Fruit fly (Drosophila melanogaster) whole organism, embryonic: ENCODE data around the gene Acp63F.

ENCODE experiments used
- Adf1 ChIP-seq: fragments of 200-800 bp; sonication (Bioruptor generic); IDR thresholded peaks from 2 replicates; pipeline ENCODE4 v1.3.6; 2022; ENCODE audit warnings: missing biosample characterization, missing genetic modification characterization
- Antp ChIP-seq: fragments of 200-800 bp; sonication (Bioruptor generic); optimal IDR thresholded peaks from 3 replicates; lab custom pipeline; 2016; ENCODE audit warnings: missing biosample characterization, missing genetic modification characterization
- Asciz ChIP-seq: fragments of 200-800 bp; sonication (Bioruptor generic); optimal IDR thresholded peaks from 2 replicates; lab custom pipeline; 2017; ENCODE audit warnings: missing biosample characterization, mild to moderate bottlenecking, missing genetic modification characterization, missing genetic modification reagents
- BEAF-32 ChIP-seq: fragments of 200-800 bp; sonication (Bioruptor generic); optimal IDR thresholded peaks from 3 replicates; lab custom pipeline; 2017; ENCODE audit warnings: missing biosample characterization, missing genetic modification characterization, mild to moderate bottlenecking, moderate library complexity, missing genetic modification reagents
- CG12104 ChIP-seq: fragments of 200-800 bp; sonication (Bioruptor generic); optimal IDR thresholded peaks from 3 replicates; lab custom pipeline; 2016; ENCODE audit warnings: missing biosample characterization, missing genetic modification characterization
- CG12744 ChIP-seq: fragments of 200-800 bp; sonication (Bioruptor generic); optimal IDR thresholded peaks from 2 replicates; lab custom pipeline; 2016; ENCODE audit warnings: missing biosample characterization, missing genetic modification characterization
- CG15073 ChIP-seq: fragments of 200-800 bp; sonication (Bioruptor generic); optimal IDR thresholded peaks from 2 replicates; lab custom pipeline; 2016; ENCODE audit warnings: missing biosample characterization, missing genetic modification characterization
- CG15601 ChIP-seq: fragments of 200-800 bp; sonication (Bioruptor generic); optimal IDR thresholded peaks from 3 replicates; lab custom pipeline; 2019; ENCODE audit warnings: missing biosample characterization, mild to moderate bottlenecking, missing genetic modification characterization, moderate library complexity
- CG17385 ChIP-seq: fragments of 200-800 bp; sonication (Bioruptor generic); optimal IDR thresholded peaks from 3 replicates; lab custom pipeline; 2018; ENCODE audit warnings: missing biosample characterization, mild to moderate bottlenecking, missing genetic modification characterization
- CG18764 ChIP-seq: fragments of 200-800 bp; sonication (Bioruptor generic); optimal IDR thresholded peaks from 3 replicates; lab custom pipeline; 2016; ENCODE audit warnings: missing biosample characterization, missing genetic modification characterization
- CG2129 ChIP-seq: fragments of 200-800 bp; sonication (Bioruptor generic); IDR thresholded peaks from 2 replicates; pipeline ENCODE4 v1.3.6; 2022; ENCODE audit warnings: missing biosample characterization, missing genetic modification characterization; ENCODE audit not compliant: partially characterized antibody
- CG31365 ChIP-seq: fragments of 200-800 bp; sonication (Bioruptor generic); optimal IDR thresholded peaks from 2 replicates; lab custom pipeline; 2018; ENCODE audit warnings: missing biosample characterization, mild to moderate bottlenecking, missing genetic modification characterization
- CG4404 ChIP-seq: fragments of 200-800 bp; sonication (Bioruptor generic); IDR thresholded peaks from 2 replicates; pipeline ENCODE4 v1.3.6; 2022; ENCODE audit warnings: missing biosample characterization, missing genetic modification characterization
- CG4617 ChIP-seq: fragments of 200-800 bp; sonication (Bioruptor generic); optimal IDR thresholded peaks from 3 replicates; lab custom pipeline; 2016; ENCODE audit warnings: missing biosample characterization, missing genetic modification characterization, borderline replicate concordance
- CG4730 ChIP-seq: fragments of 200-800 bp; sonication (Bioruptor generic); IDR thresholded peaks from 2 replicates; pipeline ENCODE4 v1.3.6; 2022; ENCODE audit warnings: missing biosample characterization, missing genetic modification characterization
- CG6689 ChIP-seq: fragments of 200-800 bp; sonication (Bioruptor generic); IDR thresholded peaks from 2 replicates; pipeline ENCODE4 v1.3.6; 2022; ENCODE audit warnings: missing biosample characterization, missing genetic modification characterization
- CG7271 ChIP-seq: fragments of 200-800 bp; sonication (Bioruptor generic); optimal IDR thresholded peaks from 2 replicates; lab custom pipeline; 2018; ENCODE audit warnings: missing biosample characterization, mild to moderate bottlenecking, missing genetic modification characterization, moderate library complexity
- CG7372 ChIP-seq: fragments of 200-800 bp; sonication (Bioruptor generic); IDR thresholded peaks from 2 replicates; pipeline ENCODE4 v1.3.6; 2022; ENCODE audit warnings: missing biosample characterization, missing genetic modification characterization
- CG8281 ChIP-seq: fragments of 200-800 bp; sonication (Bioruptor generic); optimal IDR thresholded peaks from 2 replicates; lab custom pipeline; 2018; ENCODE audit warnings: missing biosample characterization, mild to moderate bottlenecking, missing genetic modification characterization, moderate library complexity
- CG8359 ChIP-seq: fragments of 200-800 bp; sonication (Bioruptor generic); optimal IDR thresholded peaks from 2 replicates; lab custom pipeline; 2017; ENCODE audit warnings: missing biosample characterization, mild to moderate bottlenecking, missing genetic modification characterization, borderline replicate concordance
- CG9437 ChIP-seq: fragments of 200-800 bp; sonication (Bioruptor generic); optimal IDR thresholded peaks from 2 replicates; lab custom pipeline; 2018; ENCODE audit warnings: missing biosample characterization, mild to moderate bottlenecking, missing genetic modification characterization
- CG9817 ChIP-seq: fragments of 200-800 bp; sonication (Bioruptor generic); optimal IDR thresholded peaks from 2 replicates; lab custom pipeline; 2018; ENCODE audit warnings: missing biosample characterization, mild to moderate bottlenecking, missing genetic modification characterization, moderate library complexity
- CrebB ChIP-seq: fragments of 200-800 bp; sonication (Bioruptor generic); optimal IDR thresholded peaks from 3 replicates; lab custom pipeline; 2018; ENCODE audit warnings: missing biosample characterization, mild to moderate bottlenecking, missing genetic modification characterization
- Dfd ChIP-seq, 2 experiments: fragments of >200 bp; optimal IDR thresholded peaks; 2 replicates each; lab custom pipeline; 2017; ENCODE audit warnings: missing biosample characterization in 2 of 2, missing genetic modification characterization in 2 of 2
- Ets65A ChIP-seq: fragments of 200-800 bp; sonication (Bioruptor generic); peaks from one replicate; lab custom pipeline; 2016; ENCODE audit warnings: missing biosample characterization, missing genetic modification characterization
- Gug ChIP-seq: fragments of 200-800 bp; sonication (Bioruptor generic); IDR thresholded peaks from 4 replicates; pipeline ENCODE4 v1.3.6; 2022; ENCODE audit warnings: missing biosample characterization, missing genetic modification characterization
- H2.0 ChIP-seq: fragments of 200-800 bp; sonication (Bioruptor generic); IDR thresholded peaks from 2 replicates; pipeline ENCODE4 v1.3.6; 2022; ENCODE audit warnings: missing biosample characterization, missing genetic modification characterization
- HmgD ChIP-seq: fragments of 200-800 bp; sonication (Bioruptor generic); optimal IDR thresholded peaks from 3 replicates; lab custom pipeline; 2016; ENCODE audit warnings: missing biosample characterization, missing genetic modification characterization
- HmgZ ChIP-seq: fragments of 200-800 bp; sonication (Bioruptor generic); optimal IDR thresholded peaks from 2 replicates; lab custom pipeline; 2018; ENCODE audit warnings: missing biosample characterization, mild to moderate bottlenecking, missing genetic modification characterization
- Hmr ChIP-seq: fragments of 200-800 bp; sonication (Bioruptor generic); optimal IDR thresholded peaks from 3 replicates; lab custom pipeline; 2017; ENCODE audit warnings: mild to moderate bottlenecking, missing biosample characterization, missing genetic modification reagents, missing genetic modification characterization
- Hr51 ChIP-seq, 2 experiments: fragments of 200-800 bp; sonication (Bioruptor generic); optimal IDR thresholded peaks; 2 replicates in 1 of 2; 3 replicates in 1 of 2; lab custom pipeline; 2016 to 2018; ENCODE audit warnings: missing biosample characterization in 2 of 2, missing genetic modification characterization in 2 of 2, mild to moderate bottlenecking in 1 of 2, moderate library complexity in 1 of 2
- Hsf ChIP-seq: fragments of 200-800 bp; sonication (Bioruptor generic); optimal IDR thresholded peaks from 3 replicates; lab custom pipeline; 2016; ENCODE audit warnings: missing biosample characterization, missing genetic modification characterization
- Med ChIP-seq: fragments of 200-800 bp; sonication (Bioruptor generic); peaks from one replicate; lab custom pipeline; 2016; ENCODE audit warnings: missing biosample characterization, missing genetic modification characterization, mild to moderate bottlenecking, inconsistent platforms, moderate library complexity
- Spps ChIP-seq: fragments of 200-800 bp; sonication (Bioruptor generic); optimal IDR thresholded peaks from 2 replicates; lab custom pipeline; 2018; ENCODE audit warnings: missing biosample characterization, mild to moderate bottlenecking, missing genetic modification characterization
- Tbp ChIP-seq: fragments of >200 bp; optimal IDR thresholded peaks from 2 replicates; lab custom pipeline; 2018; ENCODE audit warnings: missing biosample characterization, missing genetic modification characterization
- ci ChIP-seq: fragments of 200-800 bp; sonication (Bioruptor generic); IDR thresholded peaks from 3 replicates; pipeline ENCODE4 v1.3.6; 2022; ENCODE audit warnings: missing biosample characterization, missing genetic modification characterization
- crc ChIP-seq: fragments of 200-800 bp; sonication (Bioruptor generic); optimal IDR thresholded peaks from 2 replicates; lab custom pipeline; 2016; ENCODE audit warnings: missing biosample characterization, missing genetic modification characterization
- disco-r ChIP-seq: fragments of 200-800 bp; sonication (Bioruptor generic); optimal IDR thresholded peaks from 2 replicates; lab custom pipeline; 2016; ENCODE audit warnings: missing biosample characterization, missing genetic modification characterization
- fd3F ChIP-seq: fragments of 200-800 bp; sonication (Bioruptor generic); optimal IDR thresholded peaks from 2 replicates; lab custom pipeline; 2018; ENCODE audit warnings: missing biosample characterization, mild to moderate bottlenecking, missing genetic modification characterization, moderate library complexity
- fru ChIP-seq: fragments of >200 bp; optimal IDR thresholded peaks from 2 replicates; lab custom pipeline; 2017
- gfzf ChIP-seq: fragments of 200-800 bp; sonication (Bioruptor generic); optimal IDR thresholded peaks from 2 replicates; lab custom pipeline; 2016; ENCODE audit warnings: missing biosample characterization, mild to moderate bottlenecking, missing genetic modification characterization, moderate library complexity
- ham ChIP-seq: fragments of 200-800 bp; sonication (Bioruptor generic); IDR thresholded peaks from 2 replicates; pipeline ENCODE4 v1.3.6; 2022; ENCODE audit warnings: missing biosample characterization, missing genetic modification characterization
- ind ChIP-seq: fragments of 200-800 bp; sonication (Bioruptor generic); optimal IDR thresholded peaks from 3 replicates; lab custom pipeline; 2016; ENCODE audit warnings: missing biosample characterization, missing genetic modification characterization
- klu ChIP-seq: fragments of 200-800 bp; sonication (Bioruptor generic); IDR thresholded peaks from 2 replicates; pipeline ENCODE4 v1.3.6; 2022; ENCODE audit warnings: missing biosample characterization, missing genetic modification characterization
- nerfin-1 ChIP-seq: fragments of 200-800 bp; sonication (Bioruptor generic); optimal IDR thresholded peaks from 3 replicates; lab custom pipeline; 2019; ENCODE audit warnings: missing biosample characterization, mild to moderate bottlenecking, missing genetic modification characterization, moderate library complexity
- prd ChIP-seq, 3 experiments: fragments of >200 bp in 2 of 3; fragments of 200-800 bp in 1 of 3; sonication (Bioruptor generic) in 1 of 3; optimal IDR thresholded peaks in 2 of 3; IDR thresholded peaks in 1 of 3; 2 replicates in 2 of 3; 3 replicates in 1 of 3; pipeline versions ENCODE4 v1.3.6 to Lab custom; 2017 to 2022; ENCODE audit warnings: missing biosample characterization in 1 of 3, missing genetic modification characterization in 1 of 3
- repo ChIP-seq: fragments of 200-800 bp; sonication (Bioruptor generic); optimal IDR thresholded peaks from 2 replicates; lab custom pipeline; 2016; ENCODE audit warnings: missing biosample characterization, missing genetic modification characterization
- tna ChIP-seq: fragments of 200-800 bp; sonication (Bioruptor generic); IDR thresholded peaks from 2 replicates; pipeline ENCODE4 v1.3.6; 2022; ENCODE audit warnings: missing biosample characterization, missing genetic modification characterization; ENCODE audit not compliant: partially characterized antibody
- ttk ChIP-seq: fragments of 200-800 bp; sonication (Bioruptor generic); IDR thresholded peaks from 2 replicates; pipeline ENCODE4 v2.1.2; 2022; ENCODE audit warnings: missing biosample characterization, missing genetic modification characterization
- unpg ChIP-seq: fragments of 200-800 bp; sonication (Bioruptor generic); optimal IDR thresholded peaks from 3 replicates; lab custom pipeline; 2018; ENCODE audit warnings: missing biosample characterization, mild to moderate bottlenecking, missing genetic modification characterization, moderate library complexity

Gene Acp63F

DNA sequence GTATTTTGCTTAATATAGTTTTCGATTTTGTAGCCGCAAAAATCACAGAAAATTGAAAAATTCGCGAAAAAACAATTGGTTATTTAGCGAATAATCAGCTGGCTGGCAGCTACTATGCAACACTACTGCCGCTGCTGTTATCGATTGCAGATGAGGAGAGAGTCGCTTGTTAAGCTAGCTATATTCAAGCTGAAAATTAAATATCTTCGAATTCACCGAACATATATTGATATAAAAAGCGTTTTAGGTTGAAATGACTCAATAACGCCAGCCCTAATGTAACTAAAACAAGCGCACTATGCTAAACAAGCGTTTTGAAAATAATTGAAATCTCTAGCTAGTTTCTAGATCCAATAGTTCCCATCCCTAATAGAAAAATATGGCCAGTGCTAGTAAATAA, 9.8 kb downstream of the Acp63F start, which contains the start of the genes CG32264, ntc and IntS10 (continued):
- TF ChIP-seq CG2129 (GFP tag; lab: Robert Waterston, UW): peak; percentile 46
- peak; percentile 83 for TF ChIP-seq CG9817 (tag; lab: Kevin White, UChicago)
- TF ChIP-seq Adf1 (GFP tag; lab: Robert Waterston, UW): peak; percentile 25; the same call in 1 of the 2 replicates
- TF ChIP-seq prd (optimal IDR thresholded peaks at IDR 0.05; lab: Kevin White, UChicago): no peak
- peak; percentile 67 for TF ChIP-seq prd (GFP tag; IDR thresholded peaks at IDR 0.05; lab: Robert Waterston, UW)
- peak; percentile 55 for TF ChIP-seq CG17385 (GFP tag; lab: Kevin White, UChicago)
- TF ChIP-seq klu (GFP tag; lab: Robert Waterston, UW): peak; percentile 41; the same call in 1 of the 2 replicates
- TF ChIP-seq disco-r (GFP tag; lab: Kevin White, UChicago): peak; percentile 70
- peak; percentile 51 for TF ChIP-seq CG12744 (GFP tag; lab: Kevin White, UChicago)
- TF ChIP-seq CG6689 (GFP tag; lab: Robert Waterston, UW): peak; percentile 31; the same call in 1 of the 2 replicates
- TF ChIP-seq CG31365: no peak
- peak; percentile 86 for TF ChIP-seq CG4617 (GFP tag; lab: Kevin White, UChicago)
- TF ChIP-seq fd3F (GFP tag; lab: Kevin White, UChicago): peak; percentile 59
- TF ChIP-seq nerfin-1 (tag; lab: Kevin White, UChicago): peak; percentile 57
- TF ChIP-seq Tbp (GFP tag; lab: Kevin White, UChicago): no peak
- peak; percentile 62 for TF ChIP-seq repo (GFP tag; lab: Kevin White, UChicago)
- TF ChIP-seq ind: peak; percentile 77
- TF ChIP-seq Hmr (GFP tag; lab: Kevin White, UChicago): peak; percentile 70
- TF ChIP-seq Hsf (GFP tag; lab: Kevin White, UChicago): peak; percentile 77
- TF ChIP-seq BEAF-32: peak; percentile 75
- no peak for TF ChIP-seq CG4730 (GFP tag; lab: Robert Waterston, UW)
- peak; percentile 48 for TF ChIP-seq CG15601 (tag; lab: Kevin White, UChicago)
- peak; percentile 38 for TF ChIP-seq CG12104 (GFP tag; lab: Kevin White, UChicago)
- peak; percentile 80 for TF ChIP-seq HmgZ (tag; lab: Kevin White, UChicago)
- TF ChIP-seq fru (lab: Kevin White, UChicago): no peak
- peak; percentile 22 for TF ChIP-seq gfzf (GFP tag; lab: Kevin White, UChicago)
- TF ChIP-seq CG9437 (GFP tag; lab: Kevin White, UChicago): peak; percentile 69
- TF ChIP-seq CG7271 (tag; lab: Kevin White, UChicago): no peak
- peak; percentile 81 for TF ChIP-seq HmgD (GFP tag; lab: Kevin White, UChicago)
- TF ChIP-seq CrebB (tag; lab: Kevin White, UChicago): no peak
- peak; percentile 60 for TF ChIP-seq CG18764 (GFP tag; lab: Kevin White, UChicago)
- 0 out of 2 replicates have a peak, but pooled peaks have one; percentile 20 for TF ChIP-seq H2.0 (GFP tag; lab: Robert Waterston, UW)
- TF ChIP-seq tna (GFP tag; lab: Robert Waterston, UW): no peak
- peak; percentile 71 for TF ChIP-seq Antp
- no peak for TF ChIP-seq CG8359
- TF ChIP-seq unpg: peak; percentile 55
- peak in 1 of 2 experiments; percentile 73 for TF ChIP-seq Hr51 (GFP tag; optimal IDR thresholded peaks at IDR 0.05; lab: Kevin White, UChicago)
- no peak for TF ChIP-seq Gug (GFP tag; lab: Robert Waterston, UW)
- TF ChIP-seq CG8281 (tag; lab: Kevin White, UChicago): no peak
- TF ChIP-seq Med (GFP tag; lab: Kevin White, UChicago): peak; percentile 97
- peak; percentile 97 for TF ChIP-seq Ets65A (GFP tag; lab: Kevin White, UChicago)
- TF ChIP-seq CG7372 (GFP tag; lab: Robert Waterston, UW): 0 out of 2 replicates have a peak, but pooled peaks have one; percentile 41
- TF ChIP-seq CG15073 (GFP tag; lab: Kevin White, UChicago): no peak
- peak; percentile 68 for TF ChIP-seq crc (GFP tag; lab: Kevin White, UChicago)
- no peak for TF ChIP-seq Spps (tag; lab: Kevin White, UChicago)
- TF ChIP-seq ham: no peak
- 0 out of 2 replicates have a peak, but pooled peaks have one; percentile 45 for TF ChIP-seq CG4404 (GFP tag; lab: Robert Waterston, UW)
- 0 out of 2 replicates have a peak, but pooled peaks have one; percentile 35 for TF ChIP-seq ttk (GFP tag; lab: Robert Waterston, UW)
- no peak for TF ChIP-seq Dfd (GFP tag; optimal IDR thresholded peaks at IDR 0.05; lab: Kevin White, UChicago)
- TF ChIP-seq ci (GFP tag; lab: Robert Waterston, UW): 0 out of 3 replicates have a peak, but pooled peaks have one; percentile 15
- no peak for TF ChIP-seq Asciz (GFP tag; lab: Kevin White, UChicago)
